Fruit fly (Drosophila melanogaster) whole organism, adult: ENCODE results near the gene Pits.

Experiments
- CG11617 ChIP-seq: fragments of 200-800 bp; sonication (Bioruptor generic); optimal IDR thresholded peaks from 2 replicates; lab custom pipeline; 2017; ENCODE audit warnings: mild to moderate bottlenecking, missing biosample characterization, missing genetic modification reagents, missing genetic modification characterization
- CG12768 ChIP-seq: fragments of 200-800 bp; sonication (Bioruptor generic); optimal IDR thresholded peaks from 2 replicates; lab custom pipeline; 2017; ENCODE audit warnings: missing biosample characterization, missing genetic modification characterization, mild to moderate bottlenecking, moderate library complexity, missing genetic modification reagents
- CG7045 ChIP-seq: fragments of 200-800 bp; sonication (Bioruptor generic); optimal IDR thresholded peaks from 2 replicates; lab custom pipeline; 2017; ENCODE audit warnings: missing biosample characterization, mild to moderate bottlenecking, missing genetic modification characterization
- Clk ChIP-seq: fragments of 200-800 bp; sonication (Bioruptor generic); optimal IDR thresholded peaks from 2 replicates; lab custom pipeline; 2017; ENCODE audit warnings: missing biosample characterization, missing genetic modification characterization
- Crg-1 ChIP-seq: fragments of 200-800 bp; sonication (Bioruptor generic); optimal IDR thresholded peaks from 2 replicates; lab custom pipeline; 2016; ENCODE audit warnings: missing biosample characterization, missing genetic modification characterization
- kay ChIP-seq: fragments of 200-800 bp; sonication (Bioruptor generic); peaks from one replicate; lab custom pipeline; 2016; ENCODE audit warnings: missing biosample characterization, missing genetic modification characterization, borderline replicate concordance

dm6 chrX:12540770-12541169 is 42.2 kb downstream of the Pits start:
- TF ChIP-seq CG11617 (GFP tag; lab: Kevin White, UChicago): no peak
- TF ChIP-seq Crg-1 (GFP tag; lab: Kevin White, UChicago): no peak
- no peak for TF ChIP-seq Clk (GFP tag; lab: Kevin White, UChicago)
- no peak for TF ChIP-seq CG7045 (GFP tag; lab: Kevin White, UChicago)
- no peak for TF ChIP-seq CG12768 (GFP tag; lab: Kevin White, UChicago)
- TF ChIP-seq kay (GFP tag; lab: Kevin White, UChicago): no peak
